Fruit fly (Drosophila melanogaster) whole organism, embryonic: ENCODE measurements around the gene CG42671.

Experiments used
- Adf1 ChIP-seq: fragments of 200-800 bp; sonication (Bioruptor generic); IDR thresholded peaks from 2 replicates; pipeline ENCODE4 v1.3.6; 2022; ENCODE audit warnings: missing biosample characterization, missing genetic modification characterization
- BtbVII ChIP-seq: fragments of 200-800 bp; sonication (Bioruptor generic); optimal IDR thresholded peaks from 3 replicates; lab custom pipeline; 2017; ENCODE audit warnings: missing biosample characterization, mild to moderate bottlenecking, missing genetic modification characterization
- CG10147 ChIP-seq: fragments of 200-800 bp; sonication (Bioruptor generic); optimal IDR thresholded peaks from 2 replicates; lab custom pipeline; 2019; ENCODE audit warnings: missing biosample characterization, mild to moderate bottlenecking, missing genetic modification characterization, moderate library complexity
- CG10431 ChIP-seq: fragments of 200-800 bp; sonication (Bioruptor generic); optimal IDR thresholded peaks from 3 replicates; lab custom pipeline; 2018; ENCODE audit warnings: missing biosample characterization, mild to moderate bottlenecking, missing genetic modification characterization
- CG1233 ChIP-seq: fragments of 200-800 bp; sonication (Bioruptor generic); optimal IDR thresholded peaks from 4 replicates; lab custom pipeline; 2018; ENCODE audit warnings: missing biosample characterization, mild to moderate bottlenecking, missing genetic modification characterization
- CG12744 ChIP-seq: fragments of 200-800 bp; sonication (Bioruptor generic); optimal IDR thresholded peaks from 2 replicates; lab custom pipeline; 2016; ENCODE audit warnings: missing biosample characterization, missing genetic modification characterization
- CG15514 ChIP-seq: fragments of 200-800 bp; sonication (Bioruptor generic); optimal IDR thresholded peaks from 3 replicates; lab custom pipeline; 2017; ENCODE audit warnings: missing biosample characterization, missing genetic modification characterization, mild to moderate bottlenecking, moderate library complexity, missing genetic modification reagents
- CG1603 ChIP-seq: fragments of 200-800 bp; sonication (Bioruptor generic); optimal IDR thresholded peaks from 2 replicates; lab custom pipeline; 2019; ENCODE audit warnings: missing biosample characterization, mild to moderate bottlenecking, missing genetic modification characterization, moderate library complexity
- CG2678 ChIP-seq: fragments of 200-800 bp; sonication (Bioruptor generic); optimal IDR thresholded peaks from 3 replicates; lab custom pipeline; 2019; ENCODE audit warnings: missing biosample characterization, mild to moderate bottlenecking, missing genetic modification characterization, moderate library complexity
- CG34422 ChIP-seq: fragments of 200-800 bp; sonication (Bioruptor generic); IDR thresholded peaks from 3 replicates; pipeline ENCODE4 v1.3.6; 2022; ENCODE audit warnings: missing biosample characterization, missing genetic modification characterization
- CG4282 ChIP-seq: fragments of 200-800 bp; sonication (Bioruptor generic); optimal IDR thresholded peaks from 2 replicates; lab custom pipeline; 2016; ENCODE audit warnings: missing biosample characterization, missing genetic modification characterization
- CG4360 ChIP-seq: fragments of 200-800 bp; sonication (Bioruptor generic); IDR thresholded peaks from 2 replicates; pipeline ENCODE4 v1.3.6; 2022; ENCODE audit warnings: missing biosample characterization, missing genetic modification characterization
- CG6272 ChIP-seq: fragments of 200-800 bp; sonication (Bioruptor generic); IDR thresholded peaks from 2 replicates; pipeline ENCODE4 v1.3.6; 2022; ENCODE audit warnings: missing biosample characterization, missing genetic modification characterization
- CG6813 ChIP-seq: fragments of 200-800 bp; sonication (Bioruptor generic); optimal IDR thresholded peaks from 2 replicates; lab custom pipeline; 2017; ENCODE audit warnings: missing biosample characterization, missing genetic modification characterization, mild to moderate bottlenecking, moderate library complexity, missing genetic modification reagents
- CG8290 ChIP-seq, 3 experiments: fragments of 200-800 bp; sonication (Bioruptor generic); optimal IDR thresholded peaks; 2 replicates each; lab custom pipeline; 2016 to 2019; ENCODE audit warnings: missing biosample characterization in 3 of 3, missing genetic modification characterization in 3 of 3, mild to moderate bottlenecking in 2 of 3, moderate library complexity in 1 of 3
- CHES-1-like ChIP-seq: fragments of 200-800 bp; sonication (Bioruptor generic); optimal IDR thresholded peaks from 2 replicates; lab custom pipeline; 2016; ENCODE audit warnings: missing biosample characterization, missing genetic modification characterization
- Deaf1 ChIP-seq: fragments of 200-800 bp; optimal IDR thresholded peaks from 3 replicates; lab custom pipeline; 2019; ENCODE audit warnings: missing biosample characterization, mild to moderate bottlenecking, missing genetic modification characterization, moderate library complexity
- Dfd ChIP-seq, 2 experiments: fragments of >200 bp; optimal IDR thresholded peaks; 2 replicates each; lab custom pipeline; 2017; ENCODE audit warnings: missing biosample characterization in 2 of 2, missing genetic modification characterization in 2 of 2
- HmgD ChIP-seq: fragments of 200-800 bp; sonication (Bioruptor generic); optimal IDR thresholded peaks from 3 replicates; lab custom pipeline; 2016; ENCODE audit warnings: missing biosample characterization, missing genetic modification characterization
- NC2α ChIP-seq: fragments of 200-800 bp; sonication (Bioruptor generic); optimal IDR thresholded peaks from 2 replicates; lab custom pipeline; 2016; ENCODE audit warnings: missing biosample characterization, missing genetic modification characterization
- NFAT ChIP-seq: fragments of 200-800 bp; sonication (Bioruptor generic); IDR thresholded peaks from 2 replicates; pipeline ENCODE4 v1.3.6; 2022; ENCODE audit warnings: missing biosample characterization, missing genetic modification characterization
- Oli ChIP-seq: fragments of 200-800 bp; sonication (Bioruptor generic); optimal IDR thresholded peaks from 2 replicates; lab custom pipeline; 2018; ENCODE audit warnings: missing biosample characterization, mild to moderate bottlenecking, missing genetic modification characterization, moderate library complexity
- Six4 ChIP-seq: fragments of 200-800 bp; sonication (Bioruptor generic); optimal IDR thresholded peaks from 2 replicates; lab custom pipeline; 2016; ENCODE audit warnings: missing biosample characterization, missing genetic modification characterization
- Sox102F ChIP-seq: fragments of 200-800 bp; sonication (Bioruptor generic); optimal IDR thresholded peaks from 2 replicates; lab custom pipeline; 2018; ENCODE audit warnings: missing biosample characterization, mild to moderate bottlenecking, missing genetic modification characterization, moderate library complexity
- Spps ChIP-seq: fragments of 200-800 bp; sonication (Bioruptor generic); optimal IDR thresholded peaks from 2 replicates; lab custom pipeline; 2018; ENCODE audit warnings: missing biosample characterization, mild to moderate bottlenecking, missing genetic modification characterization
- Sry-β ChIP-seq: fragments of 200-800 bp; sonication (Bioruptor generic); optimal IDR thresholded peaks from 2 replicates; lab custom pipeline; 2018; ENCODE audit warnings: missing biosample characterization, mild to moderate bottlenecking, missing genetic modification characterization, moderate library complexity
- ara ChIP-seq: fragments of 200-800 bp; sonication (Bioruptor generic); IDR thresholded peaks from 2 replicates; pipeline ENCODE4 v1.3.6; 2022; ENCODE audit warnings: missing biosample characterization, missing genetic modification characterization
- bsh ChIP-seq, 2 experiments: fragments of 200-800 bp; sonication (Bioruptor generic); optimal IDR thresholded peaks; 2 replicates each; lab custom pipeline; 2017 to 2018; ENCODE audit warnings: mild to moderate bottlenecking in 2 of 2, missing biosample characterization in 2 of 2, missing genetic modification characterization in 2 of 2, moderate library complexity in 1 of 2
- cg ChIP-seq: fragments of 200-800 bp; sonication (Bioruptor generic); optimal IDR thresholded peaks from 3 replicates; lab custom pipeline; 2019; ENCODE audit warnings: missing biosample characterization, mild to moderate bottlenecking, missing genetic modification characterization, moderate library complexity
- cwo ChIP-seq: fragments of 200-800 bp; sonication (Bioruptor generic); optimal IDR thresholded peaks from 3 replicates; lab custom pipeline; 2017; ENCODE audit warnings: missing biosample characterization, missing genetic modification characterization, mild to moderate bottlenecking, moderate library complexity, missing genetic modification reagents
- gce ChIP-seq: fragments of 200-800 bp; sonication (Bioruptor generic); IDR thresholded peaks from 3 replicates; pipeline ENCODE4 v1.3.6; 2022; ENCODE audit warnings: missing biosample characterization, missing genetic modification characterization
- gcm ChIP-seq: fragments of 200-800 bp; sonication (Bioruptor generic); optimal IDR thresholded peaks from 2 replicates; lab custom pipeline; 2019; ENCODE audit warnings: missing biosample characterization, mild to moderate bottlenecking, missing genetic modification characterization, moderate library complexity
- grn ChIP-seq: fragments of 200-800 bp; sonication (Bioruptor generic); optimal IDR thresholded peaks from 3 replicates; lab custom pipeline; 2017; ENCODE audit warnings: missing biosample characterization, missing genetic modification characterization
- hb ChIP-seq: fragments of 200-800 bp; sonication (Bioruptor generic); IDR thresholded peaks from 3 replicates; pipeline ENCODE4 v1.3.6; 2022; ENCODE audit warnings: missing biosample characterization, missing genetic modification characterization; ENCODE audit not compliant: partially characterized antibody
- hbn ChIP-seq: fragments of 200-800 bp; sonication (Bioruptor generic); IDR thresholded peaks from 2 replicates; pipeline ENCODE4 v1.3.6; 2022; ENCODE audit warnings: missing biosample characterization, missing genetic modification characterization; ENCODE audit not compliant: partially characterized antibody
- kah ChIP-seq: fragments of 200-800 bp; sonication (Bioruptor generic); optimal IDR thresholded peaks from 2 replicates; lab custom pipeline; 2018; ENCODE audit warnings: missing biosample characterization, mild to moderate bottlenecking, missing genetic modification characterization
- nau ChIP-seq: fragments of 200-800 bp; sonication (Bioruptor generic); optimal IDR thresholded peaks from 3 replicates; lab custom pipeline; 2017; ENCODE audit warnings: missing biosample characterization, mild to moderate bottlenecking, missing genetic modification characterization, missing genetic modification reagents
- nom ChIP-seq: fragments of 200-800 bp; sonication (Bioruptor generic); optimal IDR thresholded peaks from 2 replicates; lab custom pipeline; 2017; ENCODE audit warnings: missing biosample characterization, missing genetic modification characterization, mild to moderate bottlenecking, moderate library complexity, missing genetic modification reagents
- oc ChIP-seq: fragments of 200-800 bp; sonication (Bioruptor generic); optimal IDR thresholded peaks from 2 replicates; lab custom pipeline; 2018; ENCODE audit warnings: missing biosample characterization, mild to moderate bottlenecking, missing genetic modification characterization, moderate library complexity
- odd ChIP-seq: fragments of 200-800 bp; sonication (Bioruptor generic); optimal IDR thresholded peaks from 2 replicates; lab custom pipeline; 2017; ENCODE audit warnings: missing biosample characterization, mild to moderate bottlenecking, missing genetic modification characterization
- pros ChIP-seq: fragments of 200-800 bp; sonication (Bioruptor generic); optimal IDR thresholded peaks from 3 replicates; lab custom pipeline; 2019; ENCODE audit warnings: missing biosample characterization, mild to moderate bottlenecking, missing genetic modification characterization, moderate library complexity
- salm ChIP-seq: fragments of 200-800 bp; sonication (Bioruptor generic); optimal IDR thresholded peaks from 2 replicates; lab custom pipeline; 2018; ENCODE audit warnings: missing biosample characterization, mild to moderate bottlenecking, missing genetic modification characterization
- sens ChIP-seq: fragments of 200-800 bp; sonication (Bioruptor generic); peaks from one replicate; lab custom pipeline; 2016; ENCODE audit warnings: missing biosample characterization, missing genetic modification characterization
- tap ChIP-seq: fragments of 200-800 bp; optimal IDR thresholded peaks from 3 replicates; lab custom pipeline; 2019; ENCODE audit warnings: missing biosample characterization, mild to moderate bottlenecking, missing genetic modification characterization, moderate library complexity
- tna ChIP-seq: fragments of 200-800 bp; sonication (Bioruptor generic); IDR thresholded peaks from 2 replicates; pipeline ENCODE4 v1.3.6; 2022; ENCODE audit warnings: missing biosample characterization, missing genetic modification characterization; ENCODE audit not compliant: partially characterized antibody
- trem ChIP-seq: fragments of 200-800 bp; optimal IDR thresholded peaks from 3 replicates; lab custom pipeline; 2019; ENCODE audit warnings: missing biosample characterization, mild to moderate bottlenecking, missing genetic modification characterization, moderate library complexity
- zen ChIP-seq: fragments of 200-800 bp; sonication (Bioruptor generic); optimal IDR thresholded peaks from 3 replicates; lab custom pipeline; 2018; ENCODE audit warnings: missing biosample characterization, mild to moderate bottlenecking, missing genetic modification characterization, moderate library complexity

Gene CG42671

dm6 chr3L:11246046-11246887 lies 32.0 kb downstream of the CG42671 start (continued):
- peak; percentile 37 for TF ChIP-seq salm (tag; lab: Kevin White, UChicago)
- TF ChIP-seq gcm (GFP tag; lab: Kevin White, UChicago), result peak; percentile 51
- peak; percentile 8 for TF ChIP-seq Deaf1 (tag; lab: Kevin White, UChicago)
- no peak for TF ChIP-seq NFAT (GFP tag; lab: Robert Waterston, UW)
- peak; percentile 96 for TF ChIP-seq cg
- peak; percentile 42; the same call in 1 of the 3 replicates for TF ChIP-seq gce (GFP tag; lab: Robert Waterston, UW)
- TF ChIP-seq Dfd (GFP tag; optimal IDR thresholded peaks at IDR 0.05; lab: Kevin White, UChicago), result peak in 1 of 2 experiments; percentile 55
- TF ChIP-seq cwo (GFP tag; lab: Kevin White, UChicago), result peak; percentile 24
- TF ChIP-seq trem (tag; lab: Kevin White, UChicago), result peak; percentile 3
- peak; percentile 100 for TF ChIP-seq CG4360 (GFP tag; lab: Robert Waterston, UW)
- TF ChIP-seq CG8290 (GFP tag; optimal IDR thresholded peaks at IDR 0.05; lab: Kevin White, UChicago), result peak; percentile 25
- no peak for TF ChIP-seq CG8290 (tag; optimal IDR thresholded peaks at IDR 0.05; lab: Kevin White, UChicago)
- TF ChIP-seq Sox102F, result peak; percentile 26
- no peak for TF ChIP-seq Six4 (GFP tag; lab: Kevin White, UChicago)
- TF ChIP-seq ara, result 0 out of 2 replicates have a peak, but pooled peaks have one; percentile 29
- TF ChIP-seq Adf1 (GFP tag; lab: Robert Waterston, UW), result peak; percentile 51; the same call in 1 of the 2 replicates
- no peak for TF ChIP-seq hb (GFP tag; lab: Robert Waterston, UW)
- TF ChIP-seq CG4282 (GFP tag; lab: Kevin White, UChicago), result peak; percentile 36
- no peak for TF ChIP-seq tna (GFP tag; lab: Robert Waterston, UW)
- TF ChIP-seq CG15514, result peak; percentile 14
- peak; percentile 16 for TF ChIP-seq CG12744
- no peak for TF ChIP-seq CG10147
- TF ChIP-seq CG1233 (GFP tag; lab: Kevin White, UChicago), result no peak
- peak; percentile 60 for TF ChIP-seq kah
- peak in 1 of 2 experiments; percentile 100 for TF ChIP-seq bsh (GFP tag; optimal IDR thresholded peaks at IDR 0.05; lab: Kevin White, UChicago)
- TF ChIP-seq CHES-1-like (GFP tag; lab: Kevin White, UChicago), result peak; percentile 45
- TF ChIP-seq oc (tag; lab: Kevin White, UChicago), result peak; percentile 20
- TF ChIP-seq tap (tag; lab: Kevin White, UChicago), result no peak
- TF ChIP-seq CG10431 (GFP tag; lab: Kevin White, UChicago), result peak; percentile 49
- TF ChIP-seq hbn (GFP tag; lab: Robert Waterston, UW), result peak; percentile 27; the same call in 1 of the 2 replicates
- TF ChIP-seq HmgD (GFP tag; lab: Kevin White, UChicago), result peak; percentile 45
- peak; percentile 64 for TF ChIP-seq CG6813 (GFP tag; lab: Kevin White, UChicago)
- peak; percentile 100 for TF ChIP-seq nom
- no peak for TF ChIP-seq Sry-β (GFP tag; lab: Kevin White, UChicago)
- peak; percentile 77 for TF ChIP-seq sens (GFP tag; lab: Kevin White, UChicago)
- peak; percentile 53 for TF ChIP-seq NC2α (GFP tag; lab: Kevin White, UChicago)
- TF ChIP-seq grn (GFP tag; lab: Kevin White, UChicago), result peak; percentile 49
- peak; percentile 75 for TF ChIP-seq pros
- peak; percentile 15 for TF ChIP-seq CG2678 (tag; lab: Kevin White, UChicago)
- TF ChIP-seq CG1603 (tag; lab: Kevin White, UChicago), result no peak
- peak; percentile 30 for TF ChIP-seq BtbVII (GFP tag; lab: Kevin White, UChicago)
- peak; percentile 68 for TF ChIP-seq nau (GFP tag; lab: Kevin White, UChicago)
- no peak for TF ChIP-seq CG6272 (GFP tag; lab: Robert Waterston, UW)
- TF ChIP-seq zen (tag; lab: Kevin White, UChicago), result peak; percentile 30
- TF ChIP-seq Oli, result peak; percentile 40
- TF ChIP-seq Spps, result peak; percentile 9
- peak; percentile 15; the same call in 1 of the 3 replicates for TF ChIP-seq CG34422 (GFP tag; lab: Robert Waterston, UW)
- peak; percentile 54 for TF ChIP-seq odd (GFP tag; lab: Kevin White, UChicago)
